Fruit fly (Drosophila melanogaster) whole organism, embryonic: ENCODE measurements around the gene CG34300.
A peak's percentile ranks its signal among the peaks of the same experiment; 100 is the strongest.

Experiments
- C15 ChIP-seq: fragments of 200-800 bp; sonication (Bioruptor generic); IDR thresholded peaks from 3 replicates; pipeline ENCODE4 v1.3.6; 2022; ENCODE audit warnings: missing biosample characterization, missing genetic modification characterization
- CG12299 ChIP-seq: fragments of 200-800 bp; sonication (Bioruptor generic); optimal IDR thresholded peaks from 2 replicates; lab custom pipeline; 2018; ENCODE audit warnings: missing biosample characterization, mild to moderate bottlenecking, missing genetic modification characterization
- CG15514 ChIP-seq: fragments of 200-800 bp; sonication (Bioruptor generic); optimal IDR thresholded peaks from 3 replicates; lab custom pipeline; 2017; ENCODE audit warnings: missing biosample characterization, missing genetic modification characterization, mild to moderate bottlenecking, moderate library complexity, missing genetic modification reagents
- CG43689 ChIP-seq: fragments of 200-800 bp; sonication (Bioruptor generic); IDR thresholded peaks from 2 replicates; pipeline ENCODE4 v1.3.6; 2022; ENCODE audit warnings: missing biosample characterization, missing genetic modification characterization
- TFAM ChIP-seq: fragments of 200-800 bp; sonication (Bioruptor generic); optimal IDR thresholded peaks from 2 replicates; lab custom pipeline; 2017; ENCODE audit warnings: missing biosample characterization, missing genetic modification characterization, inconsistent platforms
- ab ChIP-seq: fragments of 200-800 bp; sonication (Bioruptor generic); optimal IDR thresholded peaks from 2 replicates; lab custom pipeline; 2016; ENCODE audit warnings: missing biosample characterization, missing genetic modification characterization
- amos ChIP-seq: fragments of 200-800 bp; sonication (Bioruptor generic); IDR thresholded peaks from 2 replicates; pipeline ENCODE4 v1.3.6; 2022; ENCODE audit warnings: missing biosample characterization, missing genetic modification characterization; ENCODE audit not compliant: partially characterized antibody
- bbx ChIP-seq: fragments of 200-800 bp; sonication (Bioruptor generic); IDR thresholded peaks from 2 replicates; pipeline ENCODE4 v1.3.6; 2022; ENCODE audit warnings: missing biosample characterization, missing genetic modification characterization; ENCODE audit not compliant: partially characterized antibody
- cato ChIP-seq: fragments of 200-800 bp; sonication (Bioruptor generic); optimal IDR thresholded peaks from 2 replicates; lab custom pipeline; 2016; ENCODE audit warnings: missing biosample characterization, missing genetic modification characterization, borderline replicate concordance
- crol ChIP-seq: fragments of 200-800 bp; sonication (Bioruptor generic); IDR thresholded peaks from 2 replicates; pipeline ENCODE4 v1.3.6; 2022; ENCODE audit warnings: missing biosample characterization, missing genetic modification characterization
- dysf ChIP-seq: fragments of 200-800 bp; sonication (Bioruptor generic); IDR thresholded peaks from 3 replicates; pipeline ENCODE4 v1.3.6; 2022; ENCODE audit warnings: missing biosample characterization, missing genetic modification characterization
- mirr ChIP-seq: fragments of 200-800 bp; sonication (Bioruptor generic); optimal IDR thresholded peaks from 3 replicates; lab custom pipeline; 2018; ENCODE audit warnings: missing biosample characterization, mild to moderate bottlenecking, missing genetic modification characterization
- sqz ChIP-seq: fragments of 200-800 bp; sonication (Bioruptor generic); optimal IDR thresholded peaks from 3 replicates; lab custom pipeline; 2018; ENCODE audit warnings: missing biosample characterization, mild to moderate bottlenecking, missing genetic modification characterization

- TF ChIP-seq C15 (GFP tag; lab: Robert Waterston, UW) (no peak), sqz (GFP tag; lab: Kevin White, UChicago) (no peak), TFAM (GFP tag; lab: Kevin White, UChicago) (no peak), crol (GFP tag; lab: Robert Waterston, UW) (no peak), CG15514 (GFP tag; lab: Kevin White, UChicago) (peak; percentile 17), ab (GFP tag; lab: Kevin White, UChicago) (no peak), dysf (GFP tag; lab: Robert Waterston, UW) (0 out of 3 replicates have a peak, but pooled peaks have one; percentile 15), CG43689 (GFP tag; lab: Robert Waterston, UW) (no peak), mirr (GFP tag; lab: Kevin White, UChicago) (no peak), bbx (GFP tag; lab: Robert Waterston, UW) (no peak), cato (GFP tag; lab: Kevin White, UChicago) (no peak), CG12299 (tag; lab: Kevin White, UChicago) (no peak), amos (GFP tag; lab: Robert Waterston, UW) (no peak)
Observed at dm6 chr3R:30280312-30280711, 26.1 kb downstream of the CG34300 start.
